Fruit fly (Drosophila melanogaster) whole organism, embryonic: Measurements from ENCODE around the gene pps.

ENCODE experiments used
- ATbp ChIP-seq: fragments of 200-800 bp; sonication (Bioruptor generic); optimal IDR thresholded peaks from 2 replicates; lab custom pipeline; 2017; ENCODE audit warnings: missing biosample characterization, mild to moderate bottlenecking, missing genetic modification characterization, missing genetic modification reagents
- CG1792 ChIP-seq: fragments of 200-800 bp; sonication (Bioruptor generic); optimal IDR thresholded peaks from 2 replicates; lab custom pipeline; 2016; ENCODE audit warnings: missing biosample characterization, missing genetic modification characterization
- CG32767 ChIP-seq: fragments of 200-800 bp; sonication (Bioruptor generic); IDR thresholded peaks from 2 replicates; pipeline ENCODE4 v1.3.6; 2022; ENCODE audit warnings: missing biosample characterization, missing genetic modification characterization
- CG3407 ChIP-seq: fragments of 200-800 bp; sonication (Bioruptor generic); optimal IDR thresholded peaks from 2 replicates; lab custom pipeline; 2018; ENCODE audit warnings: missing biosample characterization, mild to moderate bottlenecking, missing genetic modification characterization
- CG8924 ChIP-seq: fragments of 200-800 bp; optimal IDR thresholded peaks from 3 replicates; lab custom pipeline; 2019; ENCODE audit warnings: missing biosample characterization, mild to moderate bottlenecking, missing genetic modification characterization, moderate library complexity
- HmgD ChIP-seq: fragments of 200-800 bp; sonication (Bioruptor generic); optimal IDR thresholded peaks from 3 replicates; lab custom pipeline; 2016; ENCODE audit warnings: missing biosample characterization, missing genetic modification characterization
- Sin3A ChIP-seq: fragments of >200 bp; optimal IDR thresholded peaks from 2 replicates; lab custom pipeline; 2018
- Spps ChIP-seq: fragments of 200-800 bp; sonication (Bioruptor generic); optimal IDR thresholded peaks from 2 replicates; lab custom pipeline; 2018; ENCODE audit warnings: missing biosample characterization, mild to moderate bottlenecking, missing genetic modification characterization
- salm ChIP-seq: fragments of 200-800 bp; sonication (Bioruptor generic); optimal IDR thresholded peaks from 2 replicates; lab custom pipeline; 2018; ENCODE audit warnings: missing biosample characterization, mild to moderate bottlenecking, missing genetic modification characterization
- sc ChIP-seq, 3 experiments: fragments of >200 bp in 2 of 3; fragments of 200-800 bp in 1 of 3; sonication (Bioruptor generic) in 1 of 3; optimal IDR thresholded peaks; 2 replicates in 2 of 3; 3 replicates in 1 of 3; lab custom pipeline; 2017; ENCODE audit warnings: mild to moderate bottlenecking in 1 of 3, missing biosample characterization in 1 of 3, missing genetic modification characterization in 1 of 3, missing genetic modification reagents in 1 of 3
- slp2 ChIP-seq: fragments of 200-800 bp; sonication (Bioruptor generic); optimal IDR thresholded peaks from 2 replicates; lab custom pipeline; 2016; ENCODE audit warnings: missing biosample characterization, missing genetic modification characterization
- stwl ChIP-seq: fragments of 200-800 bp; sonication (Bioruptor generic); optimal IDR thresholded peaks from 3 replicates; lab custom pipeline; 2018; ENCODE audit warnings: missing biosample characterization, mild to moderate bottlenecking, missing genetic modification characterization, moderate library complexity
- vnd ChIP-seq: fragments of 200-800 bp; sonication (Bioruptor generic); IDR thresholded peaks from 3 replicates; pipeline ENCODE4 v1.3.6; 2022; ENCODE audit warnings: missing biosample characterization, missing genetic modification characterization; ENCODE audit not compliant: partially characterized antibody

- TF ChIP-seq CG1792: no peak
- TF ChIP-seq HmgD (GFP tag; lab: Kevin White, UChicago): no peak
- no peak for TF ChIP-seq sc (optimal IDR thresholded peaks at IDR 0.05; lab: Kevin White, UChicago)
- TF ChIP-seq sc (GFP tag; optimal IDR thresholded peaks at IDR 0.05; lab: Kevin White, UChicago): no peak
- no peak for TF ChIP-seq vnd (GFP tag; lab: Robert Waterston, UW)
- TF ChIP-seq salm (tag; lab: Kevin White, UChicago): no peak
- TF ChIP-seq CG8924 (tag; lab: Kevin White, UChicago): no peak
- no peak for TF ChIP-seq ATbp (GFP tag; lab: Kevin White, UChicago)
- TF ChIP-seq stwl (tag; lab: Kevin White, UChicago): peak; percentile 39
- TF ChIP-seq slp2: no peak
- no peak for TF ChIP-seq CG32767 (GFP tag; lab: Robert Waterston, UW)
- no peak for TF ChIP-seq CG3407 (GFP tag; lab: Kevin White, UChicago)
- no peak for TF ChIP-seq Spps (tag; lab: Kevin White, UChicago)
- no peak for TF ChIP-seq Sin3A (lab: Kevin White, UChicago)
Observed at dm6 chr3R:12383784-12384183, 29.8 kb upstream of the pps start.
